Worm (Caenorhabditis elegans): ENCODE results near the gene bgal-2.
A peak's percentile ranks its signal among the peaks of the same experiment; 100 is the strongest.

The bgal-2 gene

DNA sequence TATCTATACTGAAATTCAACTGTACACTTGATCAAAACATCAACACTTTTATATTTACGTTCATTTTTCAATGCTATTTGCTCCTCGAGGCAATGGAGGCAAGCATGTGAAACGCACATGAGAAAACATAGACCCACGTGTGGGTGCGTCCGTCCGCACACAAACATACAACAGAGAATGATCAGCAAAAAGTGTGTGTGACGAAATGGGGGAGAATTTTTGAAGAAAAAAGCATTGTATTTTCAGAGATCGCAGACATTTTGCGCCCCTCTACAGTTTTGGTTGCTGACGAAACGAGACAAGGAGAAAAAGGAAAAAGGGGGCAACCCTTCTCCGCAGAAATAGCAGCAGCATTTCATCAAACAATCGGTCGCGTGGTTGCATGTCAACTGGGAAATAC is 34.1 kb upstream of the bgal-2 start (continued):
- TF ChIP-seq nhr-77 (tag; optimal IDR thresholded peaks at IDR 0.05) (peak; percentile 87), dpl-1 (GFP tag; optimal IDR thresholded peaks at IDR 0.05) (peak; percentile 55), attf-4 (tag; optimal IDR thresholded peaks at IDR 0.05) (no peak), madf-9 (GFP tag; conservative IDR thresholded peaks at IDR 0.05) (peak; percentile 41; the same call in 1 of the 2 replicates), ceh-20 (GFP tag; IDR thresholded peaks at IDR 0.05) (0 out of 2 replicates have a peak, but pooled peaks have one; percentile 47), Y75B8A.6 (GFP tag; IDR thresholded peaks at IDR 0.05) (no peak), tag-97 (GFP tag; IDR thresholded peaks at IDR 0.05) (no peak), skn-1 (tag; optimal IDR thresholded peaks at IDR 0.05) (no peak), dve-1 (tag; optimal IDR thresholded peaks at IDR 0.05; ENCODE audit: insufficient read depth) (peak; percentile 92)

DNA sequence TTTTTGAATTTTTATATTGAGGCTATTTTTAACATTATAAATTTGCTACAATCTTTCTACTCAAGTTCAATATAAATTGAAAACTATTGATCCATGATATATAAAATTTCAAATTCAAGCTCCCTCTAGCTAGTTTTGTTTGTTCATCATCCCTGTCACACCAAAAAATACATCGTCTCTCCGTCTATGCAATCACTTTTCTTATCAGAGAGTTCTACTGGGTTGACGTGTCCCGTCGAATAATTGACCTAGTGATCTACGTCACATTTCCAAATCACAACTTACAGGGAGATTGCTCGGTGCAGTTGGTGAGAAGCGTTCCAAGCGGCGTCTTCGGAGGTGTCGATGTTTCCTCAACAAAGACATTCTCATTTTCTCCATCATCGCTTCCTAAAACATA is 23.0 kb upstream of the bgal-2 start:
- TF ChIP-seq lin-39 (tag; optimal IDR thresholded peaks at IDR 0.05) (no peak), nhr-28 (tag; optimal IDR thresholded peaks at IDR 0.05) (peak; percentile 25), Y105C5A.15 (GFP tag; IDR thresholded peaks at IDR 0.05) (no peak), zfp-3 (GFP tag; conservative IDR thresholded peaks at IDR 0.05) (0 out of 2 replicates have a peak, but pooled peaks have one; percentile 18), nhr-111 (GFP tag; optimal IDR thresholded peaks at IDR 0.05) (no peak), hlh-11 (tag; optimal IDR thresholded peaks at IDR 0.05) (peak; percentile 41), dve-1 (tag; optimal IDR thresholded peaks at IDR 0.05; ENCODE audit: insufficient read depth) (peak; percentile 20), dmd-9 (GFP tag; IDR thresholded peaks at IDR 0.05) (no peak), vab-7 (GFP tag; IDR thresholded peaks at IDR 0.05) (no peak), pqm-1 (tag; optimal IDR thresholded peaks at IDR 0.05) (peak; percentile 39), daf-16 (GFP tag; optimal IDR thresholded peaks at IDR 0.05) (no peak), daf-16 (tag; optimal IDR thresholded peaks at IDR 0.05) (peak; percentile 26), dmd-6 (GFP tag; IDR thresholded peaks at IDR 0.05) (peak; percentile 79), set-16 (GFP tag; IDR thresholded peaks at IDR 0.05) (no peak), snpc-1.2 (GFP tag; IDR thresholded peaks at IDR 0.05) (no peak)

DNA sequence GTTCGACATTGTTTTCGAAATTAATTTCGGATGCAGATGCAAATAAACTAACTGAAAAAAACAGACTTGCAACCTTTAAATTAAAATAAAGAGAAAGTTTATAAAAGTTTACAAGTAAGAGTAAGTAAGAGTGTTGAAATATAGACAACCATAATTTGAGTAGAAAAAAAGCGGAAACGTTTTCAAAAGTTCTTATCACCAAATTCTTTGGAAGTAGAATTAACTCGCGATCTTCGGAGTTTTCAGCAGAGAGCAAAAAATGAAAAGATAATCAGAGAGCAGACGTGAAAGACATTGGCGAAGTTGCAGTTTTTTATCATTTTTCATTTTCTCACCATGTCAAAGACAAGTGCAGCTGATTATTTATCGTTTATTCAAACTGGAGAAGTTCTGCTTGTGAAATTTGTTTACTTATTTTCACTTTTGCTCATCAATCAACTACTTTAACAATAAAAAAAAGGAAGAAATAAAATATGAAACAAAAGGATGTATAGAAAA is 22.5 kb upstream of the bgal-2 start, which contains the start of gene abts-4:
Gene abts-4, minus strand, starts transcription at position 51 of the 498 bp plus-strand sequence.
- TF ChIP-seq nhr-28 (tag; optimal IDR thresholded peaks at IDR 0.05) (peak; percentile 42), hmg-1.1 (GFP tag; IDR thresholded peaks at IDR 0.05) (no peak), tag-97 (GFP tag; IDR thresholded peaks at IDR 0.05) (no peak), snpc-1.2 (GFP tag; IDR thresholded peaks at IDR 0.05) (no peak), daf-16 (GFP tag; optimal IDR thresholded peaks at IDR 0.05) (no peak), daf-16 (tag; optimal IDR thresholded peaks at IDR 0.05) (peak; percentile 5), fkh-10 (GFP tag; optimal IDR thresholded peaks at IDR 0.05) (no peak), dmd-6 (GFP tag; IDR thresholded peaks at IDR 0.05) (peak; percentile 69), dve-1 (tag; optimal IDR thresholded peaks at IDR 0.05; ENCODE audit: insufficient read depth) (peak; percentile 38), ztf-11 (tag; optimal IDR thresholded peaks at IDR 0.05) (no peak), duxl-1 (tag; optimal IDR thresholded peaks at IDR 0.05; ENCODE audit: poor library complexity) (no peak), lin-29 (GFP tag; IDR thresholded peaks at IDR 0.05) (no peak), spr-1 (tag; optimal IDR thresholded peaks at IDR 0.05) (no peak), Y48G9A.11 (GFP tag; IDR thresholded peaks at IDR 0.05) (no peak), unc-39 (tag; optimal IDR thresholded peaks at IDR 0.05) (no peak), F10B5.3 (tag; optimal IDR thresholded peaks at IDR 0.05) (no peak), Y75B8A.6 (GFP tag; IDR thresholded peaks at IDR 0.05) (no peak), mdl-1 (tag; optimal IDR thresholded peaks at IDR 0.05) (no peak), vab-7 (GFP tag; IDR thresholded peaks at IDR 0.05) (no peak), nhr-76 (tag; optimal IDR thresholded peaks at IDR 0.05) (no peak), pha-4 (GFP tag; IDR thresholded peaks at IDR 0.05) (no peak), pha-4 (tag; optimal IDR thresholded peaks at IDR 0.05) (no peak), saeg-2 (GFP tag; IDR thresholded peaks at IDR 0.05) (no peak), ZK546.5 (tag; optimal IDR thresholded peaks at IDR 0.05) (no peak), pqm-1 (tag; optimal IDR thresholded peaks at IDR 0.05) (peak; percentile 59), tra-1 (GFP tag; IDR thresholded peaks at IDR 0.05) (no peak)

Data from whole organism, L4 larva.